Worm (Caenorhabditis elegans) whole organism, early embryonic: ENCODE results near the gene C01G10.18.

Source experiments
- B0310.2 ChIP-seq: sonication (generic microtip); optimal IDR thresholded peaks from 2 replicates; lab custom pipeline; 2016; ENCODE audit warnings: mild to moderate bottlenecking, missing genetic modification characterization, missing compliant biosample characterization
- ama-1 ChIP-seq: fragments of 150-350 bp; optimal IDR thresholded peaks from 2 replicates; lab custom pipeline; 2014
- ceh-36 ChIP-seq: sonication (generic microtip); optimal IDR thresholded peaks from 2 replicates; lab custom pipeline; 2016; ENCODE audit warnings: missing genetic modification characterization, inconsistent platforms, missing compliant biosample characterization
- flt-1 ChIP-seq: fragments of 200-800 bp; sonication (Bioruptor generic); IDR thresholded peaks from 2 replicates; pipeline ENCODE4 v1.3.6; 2022; ENCODE audit warnings: missing genetic modification characterization, missing compliant biosample characterization
- hmbx-1 ChIP-seq: sonication (generic microtip); optimal IDR thresholded peaks from 2 replicates; lab custom pipeline; 2016; ENCODE audit warnings: mild to moderate bottlenecking, missing genetic modification characterization, missing compliant biosample characterization
- hmg-4 ChIP-seq: fragments of 200-800 bp; sonication (Bioruptor generic); optimal IDR thresholded peaks from 2 replicates; lab custom pipeline; 2018; ENCODE audit warnings: mild to moderate bottlenecking, missing genetic modification characterization, missing compliant biosample characterization
- pes-1 ChIP-seq: fragments of 200-800 bp; sonication (Bioruptor generic); IDR thresholded peaks from 2 replicates; pipeline ENCODE4 v1.3.6; 2022; ENCODE audit warnings: missing genetic modification reagents, missing genetic modification characterization, missing compliant biosample characterization
- sea-1 ChIP-seq: fragments of 200-800 bp; sonication (Bioruptor generic); conservative IDR thresholded peaks from 2 replicates; pipeline ENCODE4 v1.3.6; 2022; ENCODE audit warnings: missing genetic modification characterization, missing compliant biosample characterization
- tbx-11 ChIP-seq: fragments of 200-800 bp; sonication (Bioruptor generic); IDR thresholded peaks from 2 replicates; pipeline ENCODE4 v1.3.6; 2022; ENCODE audit warnings: missing genetic modification characterization, missing compliant biosample characterization
- tbx-37 ChIP-seq: fragments of 200-800 bp; sonication (Bioruptor generic); conservative IDR thresholded peaks from 2 replicates; pipeline ENCODE4 v1.3.6; 2022; ENCODE audit warnings: missing genetic modification reagents, missing genetic modification characterization, missing compliant biosample characterization
- tra-4 ChIP-seq: sonication (generic microtip); optimal IDR thresholded peaks from 2 replicates; lab custom pipeline; 2017; ENCODE audit warnings: missing genetic modification characterization, missing compliant biosample characterization

DNA sequence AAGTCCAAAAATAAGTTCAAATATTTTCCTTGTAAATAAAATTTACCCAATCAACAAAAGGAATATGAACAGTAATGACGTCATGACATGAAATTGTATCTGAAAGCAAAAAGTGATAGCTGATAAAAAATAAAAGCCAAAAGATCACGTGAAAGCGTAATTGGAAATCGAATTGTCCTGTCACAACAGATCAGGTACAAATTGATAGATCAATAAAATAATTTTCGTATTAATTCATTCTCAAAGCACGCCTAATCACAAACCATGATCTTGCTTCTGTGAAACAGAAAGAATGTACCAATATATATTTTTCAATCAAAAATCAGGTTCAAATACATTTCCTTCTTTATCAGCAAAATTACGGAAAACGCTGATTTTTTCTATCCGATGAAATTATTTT is 31.0 kb upstream of the C01G10.18 start, which contains the start of gene flor-1:
- no peak for TF ChIP-seq hmg-4 (GFP tag; lab: Kevin White, UChicago)
- TF ChIP-seq tra-4 = no peak
- no peak for TF ChIP-seq hmbx-1
- TF ChIP-seq tbx-37 (GFP tag; lab: Robert Waterston, UW) = no peak
- no peak for TF ChIP-seq ama-1 (lab: Kevin White, UChicago)
- TF ChIP-seq ceh-36 (tag; lab: Kevin White, UChicago) = no peak
- TF ChIP-seq pes-1 = no peak
- no peak for TF ChIP-seq flt-1 (GFP tag; lab: Robert Waterston, UW)
- no peak for TF ChIP-seq B0310.2 (tag; lab: Kevin White, UChicago)
- TF ChIP-seq sea-1 (GFP tag; lab: Robert Waterston, UW) = no peak
- no peak for TF ChIP-seq tbx-11 (GFP tag; lab: Robert Waterston, UW)
